Worm (Caenorhabditis elegans): ENCODE results near the gene pals-26.

The pals-26 gene

DNA sequence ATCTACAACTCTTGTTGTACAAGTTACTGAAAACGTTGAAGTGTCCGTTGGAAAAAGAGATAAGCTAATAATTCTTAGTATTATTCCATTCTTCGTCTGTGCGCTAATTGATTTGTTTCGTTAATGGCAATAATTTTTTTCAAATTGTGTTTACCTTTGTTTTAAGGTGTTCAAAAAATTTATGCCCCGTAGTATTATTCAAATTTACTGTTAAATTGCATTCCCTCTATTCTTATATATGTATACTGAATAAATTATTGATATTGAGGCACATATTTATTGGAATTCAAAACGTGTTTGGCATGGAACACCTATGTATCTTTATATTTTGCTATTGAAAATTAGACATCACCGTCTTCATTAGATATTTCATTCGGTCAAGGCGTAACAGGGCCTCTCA, at the start of gene pals-26:
pals-26 (plus strand) TSS at position 301 of the 400 bp plus-strand sequence.
- TF ChIP-seq R02D3.7 (tag; optimal IDR thresholded peaks at IDR 0.05) = no peak
- no peak for TF ChIP-seq egl-27 (tag; optimal IDR thresholded peaks at IDR 0.05)
- no peak for TF ChIP-seq mbf-1 (tag; optimal IDR thresholded peaks at IDR 0.05)
- TF ChIP-seq ztf-1 (GFP tag; conservative IDR thresholded peaks at IDR 0.05) = no peak
- no peak for TF ChIP-seq sem-4 (tag; optimal IDR thresholded peaks at IDR 0.05)
- no peak for TF ChIP-seq C34F6.9 (tag; optimal IDR thresholded peaks at IDR 0.05)
- TF ChIP-seq ZK546.5 (tag; optimal IDR thresholded peaks at IDR 0.05) = no peak
- TF ChIP-seq ztf-11 (tag; optimal IDR thresholded peaks at IDR 0.05) = no peak
- TF ChIP-seq fos-1 (tag; optimal IDR thresholded peaks at IDR 0.05) = no peak
- no peak for TF ChIP-seq mab-5 (tag; optimal IDR thresholded peaks at IDR 0.05)
- no peak for TF ChIP-seq unc-62 (GFP tag; optimal IDR thresholded peaks at IDR 0.05)
- TF ChIP-seq nhr-10 (tag; optimal IDR thresholded peaks at IDR 0.05) = no peak
- TF ChIP-seq elt-1 (tag; optimal IDR thresholded peaks at IDR 0.05) = no peak
- no peak for TF ChIP-seq ztf-4 (tag; optimal IDR thresholded peaks at IDR 0.05)
- TF ChIP-seq F13H6.1 (tag; optimal IDR thresholded peaks at IDR 0.05) = no peak
- no peak for TF ChIP-seq lin-11 (tag; optimal IDR thresholded peaks at IDR 0.05)
- TF ChIP-seq unc-55 (GFP tag; optimal IDR thresholded peaks at IDR 0.05) = no peak
- no peak for TF ChIP-seq unc-39 (tag; optimal IDR thresholded peaks at IDR 0.05)
- TF ChIP-seq sma-3 (GFP tag; optimal IDR thresholded peaks at IDR 0.05) = no peak
- no peak for TF ChIP-seq nhr-12 (tag; optimal IDR thresholded peaks at IDR 0.05)

DNA sequence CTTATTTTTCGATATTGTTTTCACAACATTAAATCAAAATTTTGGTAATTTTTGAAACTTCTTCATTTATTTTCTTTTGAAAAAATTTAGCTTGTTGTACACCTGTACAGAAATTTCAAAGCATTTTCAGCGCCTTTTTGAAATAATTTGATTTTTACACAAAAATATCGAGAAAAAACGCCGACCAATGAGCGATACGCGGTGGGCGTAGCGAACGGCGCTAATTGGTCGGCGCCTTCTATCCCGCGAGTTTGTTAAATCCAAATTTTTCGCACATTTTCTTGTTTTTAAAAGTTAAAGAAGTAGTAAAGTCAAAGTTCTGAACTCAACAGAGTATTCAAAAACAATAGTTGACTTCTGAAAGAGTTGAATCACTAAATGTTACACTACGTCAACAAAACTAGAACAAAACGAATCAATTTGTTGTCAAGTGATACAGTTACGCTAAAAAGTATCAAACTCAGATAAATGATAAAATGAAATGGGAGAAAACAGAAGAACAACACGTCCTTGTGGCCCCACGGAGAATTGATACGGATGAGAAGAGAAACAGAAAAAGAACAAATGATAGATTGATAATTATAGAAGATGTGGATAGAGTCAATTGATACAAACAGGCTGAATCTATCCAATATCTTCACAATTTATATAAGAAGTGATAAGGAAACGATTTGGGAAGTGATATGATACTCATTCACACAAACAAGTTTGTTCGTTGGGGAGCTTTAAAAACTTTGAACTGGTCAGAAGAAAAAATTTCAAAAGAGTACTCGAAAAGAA, 46.6 kb upstream of the pals-26 start:
- TF ChIP-seq egl-27 (tag; optimal IDR thresholded peaks at IDR 0.05) (no peak), C34F6.9 (tag; optimal IDR thresholded peaks at IDR 0.05) (no peak), zag-1 (tag; optimal IDR thresholded peaks at IDR 0.05) (no peak), nhr-11 (tag; optimal IDR thresholded peaks at IDR 0.05) (no peak), nhr-6 (tag; optimal IDR thresholded peaks at IDR 0.05) (no peak), ceh-16 (tag; optimal IDR thresholded peaks at IDR 0.05) (no peak), nhr-21 (tag; optimal IDR thresholded peaks at IDR 0.05) (peak; percentile 38), Y55F3AM.14 (GFP tag; optimal IDR thresholded peaks at IDR 0.05) (no peak), peb-1 (tag; optimal IDR thresholded peaks at IDR 0.05) (no peak), sma-3 (GFP tag; optimal IDR thresholded peaks at IDR 0.05) (no peak), crh-2 (tag; optimal IDR thresholded peaks at IDR 0.05) (peak; percentile 12), fos-1 (tag; optimal IDR thresholded peaks at IDR 0.05) (peak; percentile 33), nhr-25 (tag; optimal IDR thresholded peaks at IDR 0.05) (peak; percentile 26), elt-1 (tag; optimal IDR thresholded peaks at IDR 0.05) (no peak), unc-39 (tag; optimal IDR thresholded peaks at IDR 0.05) (no peak), mab-5 (tag; optimal IDR thresholded peaks at IDR 0.05) (no peak), skn-1 (tag; optimal IDR thresholded peaks at IDR 0.05) (no peak), unc-55 (GFP tag; optimal IDR thresholded peaks at IDR 0.05) (no peak), alr-1 (tag; optimal IDR thresholded peaks at IDR 0.05) (no peak), lsy-2 (tag; optimal IDR thresholded peaks at IDR 0.05) (no peak), mbf-1 (tag; optimal IDR thresholded peaks at IDR 0.05) (no peak), lin-11 (tag; optimal IDR thresholded peaks at IDR 0.05) (no peak), lin-39 (tag; optimal IDR thresholded peaks at IDR 0.05) (no peak), lin-13 (GFP tag; optimal IDR thresholded peaks at IDR 0.05) (no peak), aly-2 (tag; optimal IDR thresholded peaks at IDR 0.05) (no peak), snpc-4 (tag; optimal IDR thresholded peaks at IDR 0.05) (no peak), ama-1 (optimal IDR thresholded peaks at IDR 0.05) (no peak), ztf-1 (GFP tag; conservative IDR thresholded peaks at IDR 0.05) (no peak), unc-62 (GFP tag; optimal IDR thresholded peaks at IDR 0.05) (no peak), ceh-82 (tag; optimal IDR thresholded peaks at IDR 0.05) (no peak), nhr-12 (tag; optimal IDR thresholded peaks at IDR 0.05) (no peak), R02D3.7 (tag; optimal IDR thresholded peaks at IDR 0.05) (no peak), blmp-1 (tag; optimal IDR thresholded peaks at IDR 0.05; ENCODE audit: insufficient read depth) (peak; percentile 66)

DNA sequence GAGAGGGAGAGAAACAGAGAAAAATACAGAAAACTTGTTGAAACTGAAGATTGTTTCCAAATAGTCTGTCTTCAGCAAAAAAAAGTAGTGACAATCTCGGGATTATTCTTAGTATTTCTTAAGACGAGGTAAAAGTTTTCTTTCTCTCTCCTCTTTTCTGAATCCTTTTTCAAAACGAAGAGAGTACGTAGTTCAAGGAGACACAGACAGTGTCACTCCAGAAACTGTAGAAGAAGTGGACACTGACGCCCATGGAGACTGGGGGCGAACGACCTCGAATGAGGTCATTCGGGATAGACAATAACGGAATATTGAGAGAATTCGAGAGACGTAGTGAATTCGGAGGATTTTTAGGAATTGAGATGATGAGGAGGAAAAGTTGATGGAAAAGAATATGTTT, 44.0 kb upstream of the pals-26 start, which contains the start of gene gly-6:
gly-6 (minus strand) TSS at position 245 of the 400 bp plus-strand sequence.
- TF ChIP-seq ZK546.5 (tag; optimal IDR thresholded peaks at IDR 0.05) (no peak), mdl-1 (tag; optimal IDR thresholded peaks at IDR 0.05) (no peak), nhr-25 (tag; optimal IDR thresholded peaks at IDR 0.05) (peak; percentile 61), ceh-16 (tag; optimal IDR thresholded peaks at IDR 0.05) (no peak), sma-9 (GFP tag; optimal IDR thresholded peaks at IDR 0.05) (no peak), sma-9 (tag; optimal IDR thresholded peaks at IDR 0.05) (no peak)

Measured in whole organism, L2 larva.